Worm (Caenorhabditis elegans): Measurements from ENCODE around the gene EGAP4.1.

ce11 chrX:8719888-8720287 is 7.3 kb downstream of the EGAP4.1 start:
- TF ChIP-seq tbx-37 (GFP tag; conservative IDR thresholded peaks at IDR 0.05) (no peak), ama-1 (optimal IDR thresholded peaks at IDR 0.05) (no peak), tra-4 (tag; optimal IDR thresholded peaks at IDR 0.05) (no peak), hnd-1 (tag; optimal IDR thresholded peaks at IDR 0.05) (no peak), ceh-13 (GFP tag; optimal IDR thresholded peaks at IDR 0.05) (no peak), aly-1 (tag; optimal IDR thresholded peaks at IDR 0.05) (no peak), sea-1 (GFP tag; conservative IDR thresholded peaks at IDR 0.05) (no peak)

Measured in whole organism, early embryonic.